Worm (Caenorhabditis elegans): ENCODE results near the gene dhs-28.

- TF ChIP-seq him-1 (tag; optimal IDR thresholded peaks at IDR 0.05) (no peak), dao-5 (tag; optimal IDR thresholded peaks at IDR 0.05) (no peak), W03F9.2 (tag; optimal IDR thresholded peaks at IDR 0.05) (no peak)
Measured at ce11 chrX:6819633-6820032, 1.4 kb downstream of the dhs-28 start.

All from whole organism, L4/young adult.